Fruit fly (Drosophila melanogaster) whole organism, embryonic: ENCODE results near the gene CG44037.

Source experiments
- Abd-B ChIP-seq: fragments of 200-800 bp; sonication (Bioruptor generic); optimal IDR thresholded peaks from 2 replicates; lab custom pipeline; 2018; ENCODE audit warnings: missing biosample characterization, mild to moderate bottlenecking, missing genetic modification characterization, moderate library complexity
- Atf6 ChIP-seq: fragments of 200-800 bp; sonication (Bioruptor generic); IDR thresholded peaks from 2 replicates; pipeline ENCODE4 v1.3.6; 2022; ENCODE audit warnings: missing biosample characterization, missing genetic modification characterization
- Bgb ChIP-seq: fragments of 200-800 bp; sonication (Bioruptor generic); IDR thresholded peaks from 2 replicates; pipeline ENCODE4 v1.3.6; 2022; ENCODE audit warnings: missing biosample characterization, missing genetic modification characterization; ENCODE audit not compliant: partially characterized antibody
- Bteb2 ChIP-seq: fragments of 200-800 bp; sonication (Bioruptor generic); optimal IDR thresholded peaks from 2 replicates; lab custom pipeline; 2016; ENCODE audit warnings: missing biosample characterization, missing genetic modification characterization
- CG10366 ChIP-seq: fragments of 200-800 bp; sonication (Bioruptor generic); IDR thresholded peaks from 2 replicates; pipeline ENCODE4 v1.3.6; 2022; ENCODE audit warnings: missing biosample characterization, missing genetic modification characterization
- CG11723 ChIP-seq: fragments of 200-800 bp; sonication (Bioruptor generic); optimal IDR thresholded peaks from 2 replicates; lab custom pipeline; 2017; ENCODE audit warnings: missing biosample characterization, mild to moderate bottlenecking, missing genetic modification characterization
- CG12744 ChIP-seq: fragments of 200-800 bp; sonication (Bioruptor generic); optimal IDR thresholded peaks from 2 replicates; lab custom pipeline; 2016; ENCODE audit warnings: missing biosample characterization, missing genetic modification characterization
- CG1603 ChIP-seq: fragments of 200-800 bp; sonication (Bioruptor generic); optimal IDR thresholded peaks from 2 replicates; lab custom pipeline; 2019; ENCODE audit warnings: missing biosample characterization, mild to moderate bottlenecking, missing genetic modification characterization, moderate library complexity
- CG16863 ChIP-seq: fragments of 200-800 bp; sonication (Bioruptor generic); optimal IDR thresholded peaks from 3 replicates; lab custom pipeline; 2016; ENCODE audit warnings: missing biosample characterization, missing genetic modification characterization
- CG2678 ChIP-seq: fragments of 200-800 bp; sonication (Bioruptor generic); optimal IDR thresholded peaks from 3 replicates; lab custom pipeline; 2019; ENCODE audit warnings: missing biosample characterization, mild to moderate bottlenecking, missing genetic modification characterization, moderate library complexity
- CG3163 ChIP-seq: fragments of 200-800 bp; sonication (Bioruptor generic); optimal IDR thresholded peaks from 3 replicates; lab custom pipeline; 2016; ENCODE audit warnings: missing biosample characterization, missing genetic modification characterization
- CG33213 ChIP-seq: fragments of 200-800 bp; sonication (Bioruptor generic); optimal IDR thresholded peaks from 3 replicates; lab custom pipeline; 2016; ENCODE audit warnings: missing biosample characterization, missing genetic modification characterization
- CG3407 ChIP-seq: fragments of 200-800 bp; sonication (Bioruptor generic); optimal IDR thresholded peaks from 2 replicates; lab custom pipeline; 2018; ENCODE audit warnings: missing biosample characterization, mild to moderate bottlenecking, missing genetic modification characterization
- CG34422 ChIP-seq: fragments of 200-800 bp; sonication (Bioruptor generic); IDR thresholded peaks from 3 replicates; pipeline ENCODE4 v1.3.6; 2022; ENCODE audit warnings: missing biosample characterization, missing genetic modification characterization
- CG4707 ChIP-seq: fragments of 200-800 bp; sonication (Bioruptor generic); optimal IDR thresholded peaks from 2 replicates; lab custom pipeline; 2018; ENCODE audit warnings: missing biosample characterization, mild to moderate bottlenecking, missing genetic modification characterization, moderate library complexity
- CG7963 ChIP-seq: fragments of 200-800 bp; sonication (Bioruptor generic); IDR thresholded peaks from 3 replicates; pipeline ENCODE4 v1.3.6; 2022; ENCODE audit warnings: missing biosample characterization, missing genetic modification characterization; ENCODE audit not compliant: partially characterized antibody
- CrebB ChIP-seq: fragments of 200-800 bp; sonication (Bioruptor generic); optimal IDR thresholded peaks from 3 replicates; lab custom pipeline; 2018; ENCODE audit warnings: missing biosample characterization, mild to moderate bottlenecking, missing genetic modification characterization
- Deaf1 ChIP-seq: fragments of 200-800 bp; optimal IDR thresholded peaks from 3 replicates; lab custom pipeline; 2019; ENCODE audit warnings: missing biosample characterization, mild to moderate bottlenecking, missing genetic modification characterization, moderate library complexity
- Elba2 ChIP-seq: fragments of 200-800 bp; sonication (Bioruptor generic); optimal IDR thresholded peaks from 3 replicates; lab custom pipeline; 2016; ENCODE audit warnings: missing biosample characterization, missing genetic modification characterization
- HLHmδ ChIP-seq: fragments of 200-800 bp; sonication (Bioruptor generic); optimal IDR thresholded peaks from 2 replicates; lab custom pipeline; 2018; ENCODE audit warnings: missing biosample characterization, mild to moderate bottlenecking, missing genetic modification characterization, moderate library complexity
- HmgZ ChIP-seq: fragments of 200-800 bp; sonication (Bioruptor generic); optimal IDR thresholded peaks from 2 replicates; lab custom pipeline; 2018; ENCODE audit warnings: missing biosample characterization, mild to moderate bottlenecking, missing genetic modification characterization
- Oli ChIP-seq: fragments of 200-800 bp; sonication (Bioruptor generic); optimal IDR thresholded peaks from 2 replicates; lab custom pipeline; 2018; ENCODE audit warnings: missing biosample characterization, mild to moderate bottlenecking, missing genetic modification characterization, moderate library complexity
- Poxn ChIP-seq: fragments of 200-800 bp; sonication (Bioruptor generic); IDR thresholded peaks from 2 replicates; pipeline ENCODE4 v1.3.6; 2022; ENCODE audit warnings: missing biosample characterization, missing genetic modification characterization
- Ravus ChIP-seq: fragments of 200-800 bp; sonication (Bioruptor generic); IDR thresholded peaks from 2 replicates; pipeline ENCODE4 v1.3.6; 2022; ENCODE audit warnings: missing biosample characterization, missing genetic modification characterization
- Six4 ChIP-seq: fragments of 200-800 bp; sonication (Bioruptor generic); optimal IDR thresholded peaks from 2 replicates; lab custom pipeline; 2016; ENCODE audit warnings: missing biosample characterization, missing genetic modification characterization
- Sry-β ChIP-seq: fragments of 200-800 bp; sonication (Bioruptor generic); optimal IDR thresholded peaks from 2 replicates; lab custom pipeline; 2018; ENCODE audit warnings: missing biosample characterization, mild to moderate bottlenecking, missing genetic modification characterization, moderate library complexity
- Ssrp ChIP-seq: fragments of 200-800 bp; sonication (Bioruptor generic); optimal IDR thresholded peaks from 2 replicates; lab custom pipeline; 2018; ENCODE audit warnings: missing biosample characterization, mild to moderate bottlenecking, missing genetic modification characterization, moderate library complexity
- Usf ChIP-seq: fragments of 200-800 bp; sonication (Bioruptor generic); optimal IDR thresholded peaks from 2 replicates; lab custom pipeline; 2017; ENCODE audit warnings: missing genotype, missing biosample characterization, missing genetic modification characterization
- Xrp1 ChIP-seq: fragments of 200-800 bp; sonication (Bioruptor generic); IDR thresholded peaks from 2 replicates; pipeline ENCODE4 v1.3.6; 2022; ENCODE audit warnings: missing biosample characterization, missing genetic modification characterization
- al ChIP-seq: fragments of 200-800 bp; sonication (Bioruptor generic); IDR thresholded peaks from 2 replicates; pipeline ENCODE4 v1.3.6; 2022; ENCODE audit warnings: missing biosample characterization, missing genetic modification characterization
- ash1 ChIP-seq: fragments of 200-800 bp; sonication (Bioruptor generic); optimal IDR thresholded peaks from 2 replicates; lab custom pipeline; 2018; ENCODE audit warnings: missing biosample characterization, mild to moderate bottlenecking, missing genetic modification characterization
- cg ChIP-seq: fragments of 200-800 bp; sonication (Bioruptor generic); optimal IDR thresholded peaks from 3 replicates; lab custom pipeline; 2019; ENCODE audit warnings: missing biosample characterization, mild to moderate bottlenecking, missing genetic modification characterization, moderate library complexity
- dimm ChIP-seq: fragments of 200-800 bp; sonication (Bioruptor generic); IDR thresholded peaks from 2 replicates; pipeline ENCODE4 v1.3.6; 2022; ENCODE audit warnings: missing biosample characterization, missing genetic modification characterization
- disco-r ChIP-seq: fragments of 200-800 bp; sonication (Bioruptor generic); optimal IDR thresholded peaks from 2 replicates; lab custom pipeline; 2016; ENCODE audit warnings: missing biosample characterization, missing genetic modification characterization
- dmrt11E ChIP-seq: fragments of 200-800 bp; sonication (Bioruptor generic); optimal IDR thresholded peaks from 3 replicates; lab custom pipeline; 2018; ENCODE audit warnings: missing biosample characterization, mild to moderate bottlenecking, missing genetic modification characterization, moderate library complexity
- dmrt99B ChIP-seq: fragments of 200-800 bp; sonication (Bioruptor generic); optimal IDR thresholded peaks from 2 replicates; lab custom pipeline; 2018; ENCODE audit warnings: missing biosample characterization, mild to moderate bottlenecking, missing genetic modification characterization, moderate library complexity
- fd102C ChIP-seq: fragments of 200-800 bp; sonication (Bioruptor generic); optimal IDR thresholded peaks from 2 replicates; lab custom pipeline; 2018; ENCODE audit warnings: missing biosample characterization, mild to moderate bottlenecking, missing genetic modification characterization, moderate library complexity
- gcm ChIP-seq: fragments of 200-800 bp; sonication (Bioruptor generic); optimal IDR thresholded peaks from 2 replicates; lab custom pipeline; 2019; ENCODE audit warnings: missing biosample characterization, mild to moderate bottlenecking, missing genetic modification characterization, moderate library complexity
- gcm2 ChIP-seq: fragments of 200-800 bp; sonication (Bioruptor generic); optimal IDR thresholded peaks from 2 replicates; lab custom pipeline; 2016; ENCODE audit warnings: missing biosample characterization, missing genetic modification characterization
- luna ChIP-seq: fragments of 200-800 bp; sonication (Bioruptor generic); optimal IDR thresholded peaks from 2 replicates; lab custom pipeline; 2016; ENCODE audit warnings: missing biosample characterization, missing genetic modification characterization
- nau ChIP-seq: fragments of 200-800 bp; sonication (Bioruptor generic); optimal IDR thresholded peaks from 3 replicates; lab custom pipeline; 2017; ENCODE audit warnings: missing biosample characterization, mild to moderate bottlenecking, missing genetic modification characterization, missing genetic modification reagents
- nerfin-2 ChIP-seq: fragments of 200-800 bp; sonication (Bioruptor generic); IDR thresholded peaks from 2 replicates; pipeline ENCODE4 v1.3.6; 2022; ENCODE audit warnings: missing biosample characterization, missing genetic modification characterization; ENCODE audit not compliant: partially characterized antibody
- otp ChIP-seq: fragments of 200-800 bp; sonication (Bioruptor generic); IDR thresholded peaks from 3 replicates; pipeline ENCODE4, ENCODE4 v1.3.6; 2022; ENCODE audit warnings: missing biosample characterization, missing genetic modification characterization
- pita ChIP-seq: fragments of 200-800 bp; sonication (Bioruptor generic); optimal IDR thresholded peaks from 2 replicates; lab custom pipeline; 2017; ENCODE audit warnings: missing biosample characterization, mild to moderate bottlenecking, missing genetic modification characterization
- repo ChIP-seq: fragments of 200-800 bp; sonication (Bioruptor generic); optimal IDR thresholded peaks from 2 replicates; lab custom pipeline; 2016; ENCODE audit warnings: missing biosample characterization, missing genetic modification characterization
- run ChIP-seq: fragments of 200-800 bp; sonication (Bioruptor generic); optimal IDR thresholded peaks from 3 replicates; lab custom pipeline; 2018; ENCODE audit warnings: missing biosample characterization, mild to moderate bottlenecking, missing genetic modification characterization
- slp2 ChIP-seq: fragments of 200-800 bp; sonication (Bioruptor generic); optimal IDR thresholded peaks from 2 replicates; lab custom pipeline; 2016; ENCODE audit warnings: missing biosample characterization, missing genetic modification characterization
- tup ChIP-seq: fragments of 200-800 bp; sonication (Bioruptor generic); optimal IDR thresholded peaks from 2 replicates; lab custom pipeline; 2016; ENCODE audit warnings: missing biosample characterization, mild to moderate bottlenecking, missing genetic modification characterization, moderate library complexity
- tx ChIP-seq: fragments of 200-800 bp; sonication (Bioruptor generic); optimal IDR thresholded peaks from 2 replicates; lab custom pipeline; 2016; ENCODE audit warnings: missing biosample characterization, missing genetic modification characterization
- wek ChIP-seq: fragments of 200-800 bp; sonication (Bioruptor generic); optimal IDR thresholded peaks from 3 replicates; lab custom pipeline; 2018; ENCODE audit warnings: missing biosample characterization, mild to moderate bottlenecking, missing genetic modification characterization, moderate library complexity

Gene CG44037

dm6 chr3R:12221366-12221916, 37.1 kb upstream of the CG44037 start, which contains the start of gene CG4860 (continued):
- peak; percentile 94 for TF ChIP-seq Deaf1 (tag; lab: Kevin White, UChicago)
- TF ChIP-seq CG34422 (GFP tag; lab: Robert Waterston, UW), result peak; percentile 87
- peak; percentile 59 for TF ChIP-seq CG1603 (tag; lab: Kevin White, UChicago)
- TF ChIP-seq Usf (GFP tag; lab: Kevin White, UChicago), result peak; percentile 25
- TF ChIP-seq gcm2, result peak; percentile 68
- no peak for TF ChIP-seq CG4707 (GFP tag; lab: Kevin White, UChicago)
- no peak for TF ChIP-seq Sry-β (GFP tag; lab: Kevin White, UChicago)
- no peak for TF ChIP-seq pita (GFP tag; lab: Kevin White, UChicago)
- TF ChIP-seq cg, result no peak
- peak; percentile 52 for TF ChIP-seq CrebB (tag; lab: Kevin White, UChicago)
- peak; percentile 78 for TF ChIP-seq slp2 (GFP tag; lab: Kevin White, UChicago)
- peak; percentile 88 for TF ChIP-seq dmrt99B (tag; lab: Kevin White, UChicago)
- no peak for TF ChIP-seq Bgb (GFP tag; lab: Robert Waterston, UW)
- TF ChIP-seq wek (GFP tag; lab: Kevin White, UChicago), result peak; percentile 43
- TF ChIP-seq nau, result no peak
- peak; percentile 83 for TF ChIP-seq Ssrp (tag; lab: Kevin White, UChicago)
- TF ChIP-seq Ravus, result peak; percentile 40
- peak; percentile 91 for TF ChIP-seq CG2678 (tag; lab: Kevin White, UChicago)
- TF ChIP-seq dimm (GFP tag; lab: Robert Waterston, UW), result peak; percentile 7; the same call in 1 of the 2 replicates
- peak; percentile 81 for TF ChIP-seq gcm (GFP tag; lab: Kevin White, UChicago)
- TF ChIP-seq Abd-B (GFP tag; lab: Kevin White, UChicago), result peak; percentile 81
- peak; percentile 31 for TF ChIP-seq tup (GFP tag; lab: Kevin White, UChicago)
- TF ChIP-seq al, result peak; percentile 89
- TF ChIP-seq disco-r (GFP tag; lab: Kevin White, UChicago), result peak; percentile 65
- TF ChIP-seq fd102C (GFP tag; lab: Kevin White, UChicago), result no peak
- no peak for TF ChIP-seq ash1
- TF ChIP-seq Elba2 (GFP tag; lab: Kevin White, UChicago), result no peak
- peak; percentile 89 for TF ChIP-seq CG10366 (GFP tag; lab: Robert Waterston, UW)
- TF ChIP-seq Bteb2 (GFP tag; lab: Kevin White, UChicago), result peak; percentile 86
- peak; percentile 45 for TF ChIP-seq CG3163 (GFP tag; lab: Kevin White, UChicago)
- peak; percentile 84 for TF ChIP-seq CG16863 (GFP tag; lab: Kevin White, UChicago)
- TF ChIP-seq run, result peak; percentile 72
- peak; percentile 57 for TF ChIP-seq CG11723 (GFP tag; lab: Kevin White, UChicago)
- TF ChIP-seq Atf6, result peak; percentile 89
- TF ChIP-seq Poxn (GFP tag; lab: Robert Waterston, UW), result peak; percentile 64; the same call in 1 of the 2 replicates
- peak; percentile 85 for TF ChIP-seq tx (GFP tag; lab: Kevin White, UChicago)
- TF ChIP-seq HmgZ (tag; lab: Kevin White, UChicago), result peak; percentile 77
- no peak for TF ChIP-seq HLHmδ
- peak; percentile 81 for TF ChIP-seq Six4 (GFP tag; lab: Kevin White, UChicago)
- TF ChIP-seq Oli (tag; lab: Kevin White, UChicago), result peak; percentile 88
- TF ChIP-seq CG33213, result peak; percentile 55
- TF ChIP-seq repo, result peak; percentile 63
- no peak; the same call in 1 of the 2 replicates for TF ChIP-seq Xrp1
- no peak for TF ChIP-seq dmrt11E
- TF ChIP-seq luna (GFP tag; lab: Kevin White, UChicago), result peak; percentile 70
- peak; percentile 73 for TF ChIP-seq otp (GFP tag; lab: Robert Waterston, UW)
- TF ChIP-seq CG7963, result no peak
- no peak for TF ChIP-seq nerfin-2
- peak; percentile 85 for TF ChIP-seq CG12744 (GFP tag; lab: Kevin White, UChicago)
- TF ChIP-seq CG3407, result peak; percentile 74
